Fruit fly (Drosophila melanogaster) whole organism, pupa: ENCODE data around the gene CG14627.

Experiments used
- CG10348 ChIP-seq: fragments of 200-800 bp; sonication (Bioruptor generic); IDR thresholded peaks from 2 replicates; pipeline ENCODE4 v1.3.6; 2022; ENCODE audit warnings: missing biosample characterization, missing genetic modification characterization
- CG12605 ChIP-seq: fragments of 200-800 bp; sonication (Bioruptor generic); IDR thresholded peaks from 2 replicates; pipeline ENCODE4 v1.3.6; 2022; ENCODE audit warnings: missing biosample characterization, missing genetic modification characterization
- CG13204 ChIP-seq: fragments of 200-800 bp; sonication (Bioruptor generic); optimal IDR thresholded peaks from 2 replicates; lab custom pipeline; 2018; ENCODE audit warnings: missing biosample characterization, mild to moderate bottlenecking, missing genetic modification characterization, moderate library complexity
- CG14655 ChIP-seq: fragments of 200-800 bp; sonication (Bioruptor generic); optimal IDR thresholded peaks from 3 replicates; lab custom pipeline; 2017; ENCODE audit warnings: mild to moderate bottlenecking, missing biosample characterization, missing genetic modification reagents, missing genetic modification characterization
- CG15710 ChIP-seq: fragments of 200-800 bp; sonication (Bioruptor generic); optimal IDR thresholded peaks from 2 replicates; lab custom pipeline; 2018; ENCODE audit warnings: missing biosample characterization, mild to moderate bottlenecking, missing genetic modification characterization, moderate library complexity
- CG17806 ChIP-seq: fragments of 200-800 bp; sonication (Bioruptor generic); optimal IDR thresholded peaks from 2 replicates; lab custom pipeline; 2018; ENCODE audit warnings: missing biosample characterization, mild to moderate bottlenecking, missing genetic modification characterization, moderate library complexity
- CG32121 ChIP-seq: fragments of 200-800 bp; sonication (Bioruptor generic); IDR thresholded peaks from 2 replicates; pipeline ENCODE4 v1.3.6; 2022; ENCODE audit warnings: missing biosample characterization, missing genetic modification characterization
- CG34367 ChIP-seq: fragments of 200-800 bp; sonication (Bioruptor generic); optimal IDR thresholded peaks from 2 replicates; lab custom pipeline; 2018; ENCODE audit warnings: missing biosample characterization, mild to moderate bottlenecking, missing genetic modification characterization
- CG4496 ChIP-seq: fragments of 200-800 bp; sonication (Bioruptor generic); IDR thresholded peaks from 3 replicates; pipeline ENCODE4 v1.3.6; 2022; ENCODE audit warnings: missing biosample characterization, missing genetic modification characterization
- CG8159 ChIP-seq: fragments of 200-800 bp; sonication (Bioruptor generic); optimal IDR thresholded peaks from 3 replicates; lab custom pipeline; 2018; ENCODE audit warnings: missing biosample characterization, mild to moderate bottlenecking, missing genetic modification characterization, moderate library complexity
- CG8301 ChIP-seq: fragments of 200-800 bp; sonication (Bioruptor generic); optimal IDR thresholded peaks from 2 replicates; lab custom pipeline; 2018; ENCODE audit warnings: missing biosample characterization, mild to moderate bottlenecking, missing genetic modification characterization
- CG9948 ChIP-seq: fragments of 200-800 bp; sonication (Bioruptor generic); optimal IDR thresholded peaks from 2 replicates; lab custom pipeline; 2018; ENCODE audit warnings: missing biosample characterization, mild to moderate bottlenecking, missing genetic modification characterization, moderate library complexity
- D1 ChIP-seq: fragments of 200-800 bp; sonication (Bioruptor generic); optimal IDR thresholded peaks from 2 replicates; lab custom pipeline; 2018; ENCODE audit warnings: missing biosample characterization, mild to moderate bottlenecking, missing genetic modification characterization, moderate library complexity
- EcR ChIP-seq: fragments of 200-800 bp; sonication (Bioruptor generic); optimal IDR thresholded peaks from 3 replicates; lab custom pipeline; 2019; ENCODE audit warnings: missing biosample characterization, missing genetic modification characterization, mild to moderate bottlenecking, moderate library complexity, missing genetic modification reagents
- Ets98B ChIP-seq: fragments of 200-800 bp; sonication (Bioruptor generic); IDR thresholded peaks from 2 replicates; pipeline ENCODE4 v1.3.6; 2022; ENCODE audit warnings: missing biosample characterization, missing genetic modification characterization
- Pif1A ChIP-seq: fragments of 200-800 bp; sonication (Bioruptor generic); optimal IDR thresholded peaks from 3 replicates; lab custom pipeline; 2016; ENCODE audit warnings: missing biosample characterization, missing genetic modification characterization
- Pif1B ChIP-seq: fragments of 200-800 bp; sonication (Bioruptor generic); optimal IDR thresholded peaks from 3 replicates; lab custom pipeline; 2016; ENCODE audit warnings: missing biosample characterization, missing genetic modification characterization
- Snoo ChIP-seq: fragments of 200-800 bp; sonication (Bioruptor generic); optimal IDR thresholded peaks from 3 replicates; lab custom pipeline; 2017; ENCODE audit warnings: missing biosample characterization, mild to moderate bottlenecking, missing genetic modification characterization, inconsistent platforms
- fd96Ca ChIP-seq: fragments of 200-800 bp; sonication (Bioruptor generic); IDR thresholded peaks from 3 replicates; pipeline ENCODE4 v1.3.6; 2022; ENCODE audit warnings: missing biosample characterization, missing genetic modification characterization
- gl ChIP-seq: fragments of 200-800 bp; sonication (Bioruptor generic); optimal IDR thresholded peaks from 2 replicates; lab custom pipeline; 2018; ENCODE audit warnings: missing biosample characterization, mild to moderate bottlenecking, missing genetic modification characterization
- rn ChIP-seq: fragments of 200-800 bp; sonication (Bioruptor generic); IDR thresholded peaks from 2 replicates; pipeline ENCODE4 v1.3.6; 2022; ENCODE audit warnings: missing biosample characterization, missing genetic modification characterization

The CG14627 gene

DNA sequence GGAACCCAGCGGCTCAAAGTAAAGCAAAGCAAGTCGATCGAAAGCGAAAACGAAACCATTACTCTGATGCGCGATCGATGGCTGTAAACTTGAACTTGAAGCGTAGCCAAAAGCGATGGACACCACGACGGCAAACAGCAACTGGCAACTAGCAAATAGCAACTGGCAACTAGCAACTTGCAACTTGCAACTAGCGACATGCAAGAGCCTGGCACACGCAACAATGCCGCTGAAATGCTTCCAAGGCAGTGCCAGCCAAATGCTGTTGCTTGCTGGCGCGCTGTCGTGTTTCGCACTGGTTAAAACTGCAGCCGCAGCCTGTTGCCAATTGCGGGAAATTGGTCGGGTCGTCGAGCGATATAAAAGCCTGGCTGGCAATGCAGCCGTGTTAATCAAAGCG, at the start of gene CG14627:
Gene CG14627, plus strand, starts transcription at position 301 of the 400 bp plus-strand sequence.
- TF ChIP-seq rn (GFP tag; lab: Robert Waterston, UW) (no peak), Pif1A (no peak), CG9948 (no peak)

DNA sequence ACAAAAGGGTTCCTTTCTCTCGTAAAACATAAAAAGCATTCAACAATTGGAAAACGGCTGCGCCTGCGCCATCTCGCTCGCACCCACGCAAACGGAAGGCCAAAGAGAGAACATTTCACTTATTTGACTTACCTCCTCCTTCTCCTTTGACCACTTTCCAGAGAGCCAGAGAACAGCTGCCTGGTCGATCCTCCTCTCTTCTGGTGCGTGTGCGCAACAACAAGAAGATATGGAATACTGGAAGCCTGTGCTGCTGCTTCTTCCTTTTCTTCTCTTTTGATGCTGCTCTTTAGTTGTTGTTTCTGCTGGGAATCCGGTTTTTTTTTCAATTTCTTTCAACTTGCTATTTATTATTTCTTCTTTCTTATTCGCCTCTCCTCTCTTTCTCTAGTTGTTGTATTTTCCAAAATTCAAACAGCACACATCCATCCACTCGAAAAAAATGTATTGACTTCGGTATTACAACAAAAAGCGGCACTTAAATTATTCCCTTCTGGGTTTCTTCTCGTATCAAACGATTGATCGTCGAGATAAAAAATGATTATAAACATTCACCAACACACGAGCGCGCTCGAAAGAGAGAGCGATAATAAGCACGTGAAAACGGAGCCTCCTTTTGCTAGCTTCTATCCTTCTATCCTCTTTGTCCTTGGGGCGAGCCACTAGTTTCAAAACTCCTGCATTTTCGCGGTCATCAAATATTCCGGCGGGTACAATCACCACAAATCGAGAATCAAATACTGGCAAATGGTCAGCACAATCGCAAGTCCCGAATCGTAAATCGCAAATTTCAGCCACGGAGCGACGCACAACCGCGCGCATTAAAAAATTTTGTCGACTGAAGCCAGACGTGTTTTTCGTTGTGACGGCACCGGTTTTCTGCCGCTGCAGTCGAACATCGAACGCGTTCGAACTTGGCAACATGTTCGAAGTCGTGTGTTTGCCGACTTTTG, 47.1 kb upstream of the CG14627 start, which contains the start of gene CG3655:
Gene CG3655, minus strand, starts transcription at position 844 of the 953 bp plus-strand sequence.
- TF ChIP-seq CG9948 (no peak), CG17806 (tag; lab: Kevin White, UChicago) (no peak), CG15710 (no peak), CG13204 (no peak), CG32121 (GFP tag; lab: Robert Waterston, UW) (no peak), CG8301 (tag; lab: Kevin White, UChicago) (no peak), EcR (GFP tag; lab: Kevin White, UChicago) (no peak), D1 (tag; lab: Kevin White, UChicago) (no peak), CG12605 (no peak), fd96Ca (GFP tag; lab: Robert Waterston, UW) (no peak), Pif1A (no peak), gl (tag; lab: Kevin White, UChicago) (no peak), CG10348 (GFP tag; lab: Robert Waterston, UW) (no peak), CG14655 (GFP tag; lab: Kevin White, UChicago) (no peak)

dm6 chrX:1135006-1135376, 46.4 kb upstream of the CG14627 start:
- TF ChIP-seq CG12605 (no peak), CG17806 (tag; lab: Kevin White, UChicago) (peak; percentile 10), CG14655 (GFP tag; lab: Kevin White, UChicago) (peak; percentile 39), Pif1A (peak; percentile 26), Ets98B (no peak), CG8301 (tag; lab: Kevin White, UChicago) (peak; percentile 25), CG15710 (no peak), CG32121 (GFP tag; lab: Robert Waterston, UW) (0 out of 2 replicates have a peak, but pooled peaks have one; percentile 12), CG9948 (peak; percentile 5), CG4496 (peak; percentile 43; the same call in 1 of the 3 replicates), fd96Ca (GFP tag; lab: Robert Waterston, UW) (peak; percentile 49; the same call in 1 of the 3 replicates), Pif1B (peak; percentile 15), CG8159 (tag; lab: Kevin White, UChicago) (peak; percentile 35)

DNA sequence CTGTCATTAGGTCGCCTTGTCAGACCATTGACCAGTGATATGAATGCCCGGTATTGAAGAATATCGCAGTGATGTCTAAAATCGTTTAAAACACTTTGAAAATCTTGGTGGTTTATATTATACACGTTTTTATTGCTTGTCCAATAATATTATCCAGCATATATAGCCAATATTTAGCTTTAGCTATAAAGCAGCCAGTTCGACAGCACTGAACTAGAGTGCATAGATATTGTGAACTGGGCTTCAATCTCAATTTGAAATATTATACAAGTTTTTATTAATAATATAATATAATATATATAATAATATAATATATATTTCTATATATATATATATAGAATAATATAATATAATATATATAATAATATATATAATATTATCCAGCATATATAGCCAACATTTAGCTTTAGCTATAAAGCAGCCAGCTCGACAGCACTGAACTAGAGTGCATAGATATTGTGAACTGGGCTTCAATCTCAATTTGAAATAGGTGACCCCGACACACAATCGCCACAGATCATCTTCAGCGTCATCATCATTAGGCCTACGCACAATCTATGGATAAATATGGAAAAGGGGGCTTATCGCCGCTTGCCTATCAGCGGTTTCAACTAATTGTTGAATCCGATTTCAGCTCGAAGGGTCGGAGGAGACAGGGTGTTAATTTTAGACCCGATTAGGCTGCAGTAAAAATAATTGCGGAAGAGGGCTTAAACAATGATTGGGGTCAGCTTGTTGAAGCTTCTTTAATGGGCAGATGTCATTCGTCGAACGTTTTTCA, 38.7 kb upstream of the CG14627 start:
- no peak for TF ChIP-seq CG12605
- TF ChIP-seq Pif1B: no peak
- no peak for TF ChIP-seq Snoo (tag; lab: Kevin White, UChicago)
- TF ChIP-seq CG15710: no peak
- TF ChIP-seq CG8159 (tag; lab: Kevin White, UChicago): no peak
- no peak for TF ChIP-seq Ets98B
- no peak for TF ChIP-seq D1 (tag; lab: Kevin White, UChicago)
- TF ChIP-seq fd96Ca (GFP tag; lab: Robert Waterston, UW): no peak
- TF ChIP-seq CG14655 (GFP tag; lab: Kevin White, UChicago): no peak

dm6 chrX:1145344-1145743, 36.1 kb upstream of the CG14627 start, which contains the start of gene CG14628:
CG14628 (plus strand) TSS chrX:1145644.
- TF ChIP-seq CG34367: no peak
- no peak for TF ChIP-seq EcR (GFP tag; lab: Kevin White, UChicago)
- TF ChIP-seq CG17806 (tag; lab: Kevin White, UChicago): no peak
- TF ChIP-seq CG9948: no peak
- no peak for TF ChIP-seq CG15710
- TF ChIP-seq Pif1B: no peak
- no peak for TF ChIP-seq fd96Ca (GFP tag; lab: Robert Waterston, UW)

- TF ChIP-seq CG4496 (peak; percentile 16; the same call in 1 of the 3 replicates), CG15710 (no peak)
Measured at dm6 chrX:1161913-1162439, 19.4 kb upstream of the CG14627 start, which contains the start of gene eIF4E7. eIF4E7 (minus strand) TSS chrX:1162389.
